Worm (Caenorhabditis elegans) whole organism, late embryonic: ENCODE data around the gene srh-219.

Source experiments
- ahr-1 ChIP-seq: sonication (generic microtip); optimal IDR thresholded peaks from 2 replicates; lab custom pipeline; 2016; ENCODE audit warnings: missing genetic modification characterization, missing compliant biosample characterization
- ama-1 ChIP-seq: fragments of 150-350 bp; optimal IDR thresholded peaks from 2 replicates; lab custom pipeline; 2014
- ceh-19 ChIP-seq: fragments of 200-800 bp; sonication (Bioruptor generic); optimal IDR thresholded peaks from 2 replicates; lab custom pipeline; 2018; ENCODE audit warnings: mild to moderate bottlenecking, missing genetic modification characterization, missing compliant biosample characterization
- ceh-34 ChIP-seq: sonication (generic microtip); optimal IDR thresholded peaks from 2 replicates; lab custom pipeline; 2016; ENCODE audit warnings: mild to moderate bottlenecking, missing genetic modification characterization, missing compliant biosample characterization
- eyg-1 ChIP-seq: sonication (generic microtip); optimal IDR thresholded peaks from 2 replicates; lab custom pipeline; 2016; ENCODE audit warnings: missing genotype, missing genetic modification characterization, missing compliant biosample characterization
- fax-1 ChIP-seq: sonication (generic microtip); optimal IDR thresholded peaks from 2 replicates; lab custom pipeline; 2016; ENCODE audit warnings: missing genotype, missing genetic modification characterization, missing compliant biosample characterization
- madf-2 ChIP-seq: sonication (generic microtip); optimal IDR thresholded peaks from 2 replicates; lab custom pipeline; 2017; ENCODE audit warnings: missing genetic modification characterization, missing compliant biosample characterization
- npax-4 ChIP-seq: sonication (generic microtip); optimal IDR thresholded peaks from 2 replicates; lab custom pipeline; 2016; ENCODE audit warnings: missing genetic modification characterization, missing compliant biosample characterization
- pha-4 ChIP-seq: fragments of 150-350 bp; optimal IDR thresholded peaks from 2 replicates; lab custom pipeline; 2018; ENCODE audit warnings: missing biosample characterization, missing genetic modification reagents, missing genetic modification characterization
- pqm-1 ChIP-seq: sonication (generic microtip); optimal IDR thresholded peaks from 2 replicates; lab custom pipeline; 2016; ENCODE audit warnings: missing genetic modification characterization, missing compliant biosample characterization
- rnt-1 ChIP-seq: sonication (generic microtip); optimal IDR thresholded peaks from 2 replicates; lab custom pipeline; 2016; ENCODE audit warnings: missing genetic modification characterization, missing compliant biosample characterization

ce11 chrV:15471029-15471428 lies 24.2 kb upstream of the srh-219 start, which contains the start of gene dpf-1:
- TF ChIP-seq ceh-19 (no peak), pha-4 (tag; lab: Kevin White, UChicago) (no peak), eyg-1 (tag; lab: Kevin White, UChicago) (no peak), madf-2 (no peak), pqm-1 (tag; lab: Kevin White, UChicago) (no peak), ahr-1 (tag; lab: Kevin White, UChicago) (no peak), rnt-1 (tag; lab: Kevin White, UChicago) (no peak), fax-1 (tag; lab: Kevin White, UChicago) (no peak), ceh-34 (no peak), ama-1 (lab: Kevin White, UChicago) (no peak), npax-4 (tag; lab: Kevin White, UChicago) (no peak)
